Worm (Caenorhabditis elegans) whole organism, midembryonic: ENCODE results near the gene srh-248.

Experiments used
- T22C8.4 ChIP-seq: fragments of 200-800 bp; sonication (Bioruptor generic); IDR thresholded peaks from 2 replicates; pipeline ENCODE4 v1.3.6; 2022; ENCODE audit warnings: missing genetic modification characterization, missing compliant biosample characterization
- cog-1 ChIP-seq: sonication (generic microtip); optimal IDR thresholded peaks from 2 replicates; lab custom pipeline; 2016; ENCODE audit warnings: missing genetic modification characterization, missing compliant biosample characterization
- flt-1 ChIP-seq: fragments of 200-800 bp; sonication (Bioruptor generic); IDR thresholded peaks from 2 replicates; pipeline ENCODE4 v1.3.6; 2022; ENCODE audit warnings: missing genetic modification characterization, missing compliant biosample characterization
- klf-2 ChIP-seq: fragments of 200-800 bp; sonication (Bioruptor generic); conservative IDR thresholded peaks from 2 replicates; pipeline ENCODE4 v1.3.6; 2022; ENCODE audit warnings: missing genetic modification reagents, missing genetic modification characterization, missing compliant biosample characterization
- med-1 ChIP-seq: sonication (generic microtip); optimal IDR thresholded peaks from 2 replicates; lab custom pipeline; 2017; ENCODE audit warnings: missing genetic modification characterization, mild to moderate bottlenecking, missing compliant biosample characterization, antibody characterized with exemption, missing genetic modification reagents; ENCODE audit not compliant: insufficient read depth
- ref-1 ChIP-seq: fragments of 200-800 bp; sonication (Bioruptor generic); conservative IDR thresholded peaks from 2 replicates; pipeline ENCODE4 v1.3.6; 2022; ENCODE audit warnings: missing genetic modification reagents, missing genetic modification characterization, missing compliant biosample characterization
- tab-1 ChIP-seq: fragments of 200-800 bp; sonication (Bioruptor generic); IDR thresholded peaks from 2 replicates; pipeline ENCODE4 v1.3.6; 2022; ENCODE audit warnings: missing genetic modification characterization, missing compliant biosample characterization
- ztf-23 ChIP-seq: fragments of 200-800 bp; sonication (Bioruptor generic); IDR thresholded peaks from 2 replicates; pipeline ENCODE4 v1.3.6; 2022; ENCODE audit warnings: missing genetic modification reagents, missing genetic modification characterization, missing compliant biosample characterization
- ztf-29 ChIP-seq: fragments of 200-800 bp; sonication (Bioruptor generic); IDR thresholded peaks from 2 replicates; pipeline ENCODE4 v1.3.6; 2022; ENCODE audit warnings: missing genetic modification reagents, missing genetic modification characterization, missing compliant biosample characterization

srh-248 gene

ce11 chrV:2942247-2942646, 13.0 kb downstream of the srh-248 start:
- TF ChIP-seq klf-2 (GFP tag; lab: Robert Waterston, UW) (no peak), T22C8.4 (GFP tag; lab: Robert Waterston, UW) (no peak), cog-1 (tag; lab: Kevin White, UChicago) (no peak), ztf-23 (GFP tag; lab: Robert Waterston, UW) (no peak), flt-1 (GFP tag; lab: Robert Waterston, UW) (no peak)

DNA sequence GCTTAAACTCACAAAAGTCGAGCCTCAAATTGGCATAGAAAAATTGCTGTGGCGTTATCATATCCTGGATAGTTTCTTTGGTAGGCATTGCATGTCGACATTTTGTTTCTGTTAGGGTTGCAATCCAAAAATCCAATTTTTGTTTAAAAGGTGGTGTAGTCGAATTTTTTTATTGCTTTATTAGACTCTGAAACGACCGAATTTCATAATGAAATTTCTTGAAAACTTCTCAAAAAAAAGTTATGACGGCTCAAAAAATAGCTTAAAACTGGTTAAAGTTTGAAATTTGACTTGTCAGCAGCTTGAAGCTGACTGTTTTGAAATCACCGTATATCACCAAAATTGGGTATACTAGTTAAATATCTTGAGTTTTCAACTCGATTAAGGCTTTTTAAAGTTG, 13.8 kb downstream of the srh-248 start, which contains the start of gene srw-143:
Gene srw-143 (minus strand): TSS at position 101 of the 400 bp plus-strand sequence.
- TF ChIP-seq med-1 (GFP tag; lab: Kevin White, UChicago), result no peak
- TF ChIP-seq cog-1 (tag; lab: Kevin White, UChicago), result no peak
- TF ChIP-seq ref-1 (GFP tag; lab: Robert Waterston, UW), result no peak
- TF ChIP-seq klf-2 (GFP tag; lab: Robert Waterston, UW), result no peak
- no peak for TF ChIP-seq ztf-23 (GFP tag; lab: Robert Waterston, UW)

DNA sequence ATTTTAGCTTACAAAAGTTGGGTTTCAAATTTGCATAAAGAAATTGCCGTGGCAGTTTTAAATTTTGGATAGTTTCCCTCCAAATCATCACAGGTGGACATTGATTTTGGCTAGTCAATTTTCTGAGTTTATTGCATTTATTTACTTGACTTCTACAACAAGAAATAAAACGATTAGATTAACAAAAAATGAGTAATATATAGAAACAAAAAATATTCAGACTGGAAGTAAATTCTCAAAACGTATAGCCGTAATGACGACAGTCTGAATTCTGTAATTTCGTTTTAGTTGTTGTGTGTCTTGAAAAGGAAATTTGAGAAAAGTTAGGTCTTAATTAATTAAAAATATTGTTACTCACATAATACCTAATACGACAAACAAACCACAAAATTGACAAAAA, 16.7 kb downstream of the srh-248 start, which contains the start of gene srw-141:
Gene srw-141 (minus strand): TSS at position 101 of the 400 bp plus-strand sequence.
- TF ChIP-seq ztf-29 (GFP tag; lab: Robert Waterston, UW), result no peak
- no peak for TF ChIP-seq ztf-23 (GFP tag; lab: Robert Waterston, UW)
- TF ChIP-seq T22C8.4 (GFP tag; lab: Robert Waterston, UW), result no peak
- no peak for TF ChIP-seq flt-1 (GFP tag; lab: Robert Waterston, UW)
- no peak for TF ChIP-seq med-1 (GFP tag; lab: Kevin White, UChicago)
- no peak for TF ChIP-seq ref-1 (GFP tag; lab: Robert Waterston, UW)
- TF ChIP-seq cog-1 (tag; lab: Kevin White, UChicago), result no peak
- no peak for TF ChIP-seq klf-2 (GFP tag; lab: Robert Waterston, UW)
- no peak for TF ChIP-seq tab-1 (GFP tag; lab: Robert Waterston, UW)

DNA sequence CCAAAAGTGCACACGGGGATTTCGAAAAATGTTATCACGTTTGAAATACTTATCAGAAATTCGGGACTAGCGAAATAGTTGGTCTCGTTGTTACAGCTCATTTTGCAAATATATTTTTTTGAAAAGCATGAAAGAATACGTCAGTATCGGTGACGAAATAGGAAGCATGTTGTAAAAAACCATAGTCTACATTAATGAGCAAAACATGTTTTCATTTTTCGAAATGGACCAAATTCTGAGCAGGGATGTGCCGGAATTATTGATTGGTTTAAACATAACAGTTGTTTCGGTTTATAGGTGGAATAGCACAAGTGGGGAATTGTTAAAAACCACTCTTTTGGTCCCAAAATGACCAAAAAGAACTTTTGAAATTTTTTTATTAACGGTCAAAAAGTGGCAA, 21.2 kb downstream of the srh-248 start, which contains the start of gene srh-247:
Gene srh-247 (minus strand): TSS at position 101 of the 400 bp plus-strand sequence.
- TF ChIP-seq klf-2 (GFP tag; lab: Robert Waterston, UW), result no peak
- no peak for TF ChIP-seq T22C8.4 (GFP tag; lab: Robert Waterston, UW)
- TF ChIP-seq tab-1 (GFP tag; lab: Robert Waterston, UW), result no peak
- no peak for TF ChIP-seq med-1 (GFP tag; lab: Kevin White, UChicago)
- no peak for TF ChIP-seq cog-1 (tag; lab: Kevin White, UChicago)
- TF ChIP-seq ztf-29 (GFP tag; lab: Robert Waterston, UW), result no peak
- no peak for TF ChIP-seq ref-1 (GFP tag; lab: Robert Waterston, UW)
- no peak for TF ChIP-seq flt-1 (GFP tag; lab: Robert Waterston, UW)
- no peak for TF ChIP-seq ztf-23 (GFP tag; lab: Robert Waterston, UW)

DNA sequence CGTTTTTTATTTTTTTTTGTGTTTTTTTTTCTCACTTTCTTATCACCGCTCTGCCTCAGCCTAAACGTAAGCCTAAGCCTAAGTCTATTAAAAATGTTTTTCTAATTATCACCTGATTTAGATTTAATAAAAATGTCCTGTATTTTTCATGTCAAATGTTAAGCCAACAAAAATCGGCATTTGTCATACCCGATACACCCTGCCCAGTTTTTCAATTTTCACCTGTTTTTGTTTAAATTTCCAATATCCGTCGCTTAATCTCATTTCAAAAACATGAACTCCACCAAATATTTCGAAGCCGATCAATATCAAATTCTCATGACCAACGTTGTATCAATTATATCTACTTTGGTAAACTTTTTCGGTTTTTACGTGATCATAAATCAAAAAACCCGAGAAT, 24.0 kb downstream of the srh-248 start, which contains the start of gene C31B8.1:
Gene C31B8.1 (plus strand): TSS at position 301 of the 400 bp plus-strand sequence.
- TF ChIP-seq T22C8.4 (GFP tag; lab: Robert Waterston, UW) (no peak), tab-1 (GFP tag; lab: Robert Waterston, UW) (no peak), cog-1 (tag; lab: Kevin White, UChicago) (no peak), ztf-29 (GFP tag; lab: Robert Waterston, UW) (no peak), med-1 (GFP tag; lab: Kevin White, UChicago) (no peak), klf-2 (GFP tag; lab: Robert Waterston, UW) (no peak), ref-1 (GFP tag; lab: Robert Waterston, UW) (no peak), flt-1 (GFP tag; lab: Robert Waterston, UW) (no peak), ztf-23 (GFP tag; lab: Robert Waterston, UW) (no peak)

DNA sequence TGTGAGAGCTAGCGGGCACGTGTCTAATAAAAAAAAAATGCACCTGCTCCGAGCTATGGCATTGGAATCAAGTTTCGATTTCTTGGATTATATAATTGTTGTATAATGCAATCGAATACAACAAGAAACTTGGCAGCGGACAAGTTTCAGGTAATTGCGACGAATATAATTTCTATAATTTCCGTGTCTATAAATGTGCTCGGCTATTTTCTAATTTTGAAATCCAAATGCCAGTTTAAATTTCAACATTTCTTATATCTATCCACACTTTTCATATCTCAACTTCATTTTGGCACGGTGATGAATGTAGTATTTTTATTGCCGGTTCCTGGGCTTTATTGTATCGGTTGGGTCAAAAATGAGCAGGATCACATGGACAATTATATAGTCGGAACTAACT, 25.5 kb downstream of the srh-248 start, which contains the start of gene C31B8.16:
Gene C31B8.16 (plus strand): TSS at position 301 of the 400 bp plus-strand sequence.
- TF ChIP-seq flt-1 (GFP tag; lab: Robert Waterston, UW) (no peak), ref-1 (GFP tag; lab: Robert Waterston, UW) (no peak), med-1 (GFP tag; lab: Kevin White, UChicago) (no peak), tab-1 (GFP tag; lab: Robert Waterston, UW) (no peak), ztf-29 (GFP tag; lab: Robert Waterston, UW) (no peak), cog-1 (tag; lab: Kevin White, UChicago) (no peak), ztf-23 (GFP tag; lab: Robert Waterston, UW) (no peak), klf-2 (GFP tag; lab: Robert Waterston, UW) (no peak), T22C8.4 (GFP tag; lab: Robert Waterston, UW) (no peak)

DNA sequence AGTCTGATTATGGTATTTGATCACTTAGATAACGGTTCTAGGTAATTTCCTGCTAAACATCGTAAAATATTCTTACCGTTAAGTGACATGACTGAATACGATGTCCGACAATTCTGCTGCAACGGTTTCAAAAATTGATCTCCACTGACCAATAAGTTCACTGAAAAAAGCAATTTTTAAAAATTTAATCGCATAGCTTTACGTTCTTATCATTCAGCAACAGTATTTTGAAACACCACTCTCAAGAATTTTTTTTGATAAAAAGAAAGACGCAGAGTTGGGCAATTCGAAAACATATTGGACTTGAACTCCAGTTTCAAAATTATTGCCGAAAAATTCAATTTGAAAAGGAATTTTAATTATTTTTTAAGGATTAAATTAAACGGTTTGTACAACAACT, 27.7 kb downstream of the srh-248 start, which contains the start of gene C31B8.12:
Gene C31B8.12 (minus strand): TSS at position 101 of the 400 bp plus-strand sequence.
- TF ChIP-seq ref-1 (GFP tag; lab: Robert Waterston, UW) (no peak), cog-1 (tag; lab: Kevin White, UChicago) (no peak), flt-1 (GFP tag; lab: Robert Waterston, UW) (no peak), klf-2 (GFP tag; lab: Robert Waterston, UW) (no peak), ztf-29 (GFP tag; lab: Robert Waterston, UW) (no peak), ztf-23 (GFP tag; lab: Robert Waterston, UW) (no peak), med-1 (GFP tag; lab: Kevin White, UChicago) (no peak), tab-1 (GFP tag; lab: Robert Waterston, UW) (no peak), T22C8.4 (GFP tag; lab: Robert Waterston, UW) (no peak)

- TF ChIP-seq med-1 (GFP tag; lab: Kevin White, UChicago) (no peak), T22C8.4 (GFP tag; lab: Robert Waterston, UW) (no peak), tab-1 (GFP tag; lab: Robert Waterston, UW) (no peak), flt-1 (GFP tag; lab: Robert Waterston, UW) (no peak), ztf-29 (GFP tag; lab: Robert Waterston, UW) (no peak), ztf-23 (GFP tag; lab: Robert Waterston, UW) (no peak), ref-1 (GFP tag; lab: Robert Waterston, UW) (no peak), klf-2 (GFP tag; lab: Robert Waterston, UW) (no peak)
These were observed 32.6 kb downstream of the srh-248 start, which contains the start of gene srh-38 for ce11 chrV:2922594-2922993. TSS of gene srh-38 (minus strand) at chrV:2922694.
